Worm (Caenorhabditis elegans) whole organism, L3 larva: Measurements from ENCODE around the gene gasr-8.

Source experiments
- aly-2 ChIP-seq: fragments of 150-350 bp; optimal IDR thresholded peaks from 2 replicates; lab custom pipeline; 2014; ENCODE audit warnings: missing biosample characterization, missing genetic modification characterization
- mdl-1 ChIP-seq: fragments of 150-350 bp; optimal IDR thresholded peaks from 2 replicates; lab custom pipeline; 2014; ENCODE audit warnings: missing biosample characterization, missing genetic modification characterization
- pha-4 ChIP-seq: fragments of 150-350 bp; optimal IDR thresholded peaks from 2 replicates; lab custom pipeline; 2014; ENCODE audit warnings: missing biosample characterization, missing genetic modification reagents, missing genetic modification characterization
- unc-62 ChIP-seq: fragments of 150-350 bp; sonication (generic microtip); optimal IDR thresholded peaks from 4 replicates; lab custom pipeline; 2014; ENCODE audit warnings: missing biosample characterization, missing genetic modification reagents, missing genetic modification characterization

- TF ChIP-seq unc-62 (no peak), aly-2 (tag; lab: Kevin White, UChicago) (no peak), pha-4 (tag; lab: Kevin White, UChicago) (no peak), mdl-1 (no peak)
These were observed 9.8 kb downstream of the gasr-8 start, which contains the start of gene set-5 for ce11 chrV:14698666-14699065.
